Fruit fly (Drosophila melanogaster): ENCODE data around the gene Had1.

dm6 chrX:16333434-16334141, 25.1 kb upstream of the Had1 start, which contains the start of the genes CG9921 and Dsp1:
- no peak for TF ChIP-seq CG8478 (optimal IDR thresholded peaks at IDR 0.05)
- no peak for TF ChIP-seq CTCF (optimal IDR thresholded peaks at IDR 0.05)

All from S2 (cell line).